Worm (Caenorhabditis elegans) whole organism, late embryonic: Measurements from ENCODE around the gene daf-31.

ENCODE experiments used
- C08G9.2 ChIP-seq: sonication (generic microtip); optimal IDR thresholded peaks from 2 replicates; lab custom pipeline; 2016; ENCODE audit warnings: mild to moderate bottlenecking, missing genetic modification characterization, moderate library complexity, missing compliant biosample characterization
- C38D4.7 ChIP-seq: fragments of 200-800 bp; sonication (Bioruptor generic); optimal IDR thresholded peaks from 2 replicates; lab custom pipeline; 2018; ENCODE audit warnings: mild to moderate bottlenecking, missing genetic modification characterization, moderate library complexity, missing compliant biosample characterization
- K09A11.1 ChIP-seq: sonication (generic microtip); optimal IDR thresholded peaks from 2 replicates; lab custom pipeline; 2017; ENCODE audit warnings: antibody characterized with exemption, mild to moderate bottlenecking, missing genetic modification characterization, missing compliant biosample characterization; ENCODE audit not compliant: insufficient read depth
- Y22D7AL.16 ChIP-seq: sonication (generic microtip); optimal IDR thresholded peaks from 2 replicates; lab custom pipeline; 2016; ENCODE audit warnings: missing genetic modification characterization, missing compliant biosample characterization
- ama-1 ChIP-seq: fragments of 150-350 bp; optimal IDR thresholded peaks from 2 replicates; lab custom pipeline; 2014
- ceh-2 ChIP-seq: sonication (generic microtip); optimal IDR thresholded peaks from 2 replicates; lab custom pipeline; 2016; ENCODE audit warnings: missing genotype, missing genetic modification characterization, missing compliant biosample characterization
- ceh-22 ChIP-seq: sonication (generic microtip); optimal IDR thresholded peaks from 2 replicates; lab custom pipeline; 2017; ENCODE audit warnings: missing biosample characterization, missing genetic modification characterization
- ceh-24 ChIP-seq: sonication (generic microtip); optimal IDR thresholded peaks from 2 replicates; lab custom pipeline; 2016; ENCODE audit warnings: mild to moderate bottlenecking, missing genetic modification characterization, missing compliant biosample characterization
- ceh-30 ChIP-seq: fragments of 150-350 bp; optimal IDR thresholded peaks from 2 replicates; lab custom pipeline; 2014; ENCODE audit warnings: missing biosample characterization, missing genetic modification characterization
- ceh-31 ChIP-seq: sonication (generic microtip); optimal IDR thresholded peaks from 2 replicates; lab custom pipeline; 2016; ENCODE audit warnings: missing genetic modification characterization, missing compliant biosample characterization
- ceh-48 ChIP-seq: sonication (generic microtip); optimal IDR thresholded peaks from 2 replicates; lab custom pipeline; 2016; ENCODE audit warnings: missing genetic modification characterization, inconsistent platforms, missing compliant biosample characterization
- ceh-9 ChIP-seq: sonication (generic microtip); optimal IDR thresholded peaks from 2 replicates; lab custom pipeline; 2016; ENCODE audit warnings: mild to moderate bottlenecking, missing genetic modification characterization, inconsistent platforms, missing compliant biosample characterization
- che-1 ChIP-seq: sonication (generic microtip); optimal IDR thresholded peaks from 2 replicates; lab custom pipeline; 2016; ENCODE audit warnings: mild to moderate bottlenecking, missing genetic modification characterization, missing compliant biosample characterization
- dve-1 ChIP-seq: sonication (generic microtip); optimal IDR thresholded peaks from 2 replicates; lab custom pipeline; 2017; ENCODE audit warnings: antibody characterized with exemption, mild to moderate bottlenecking, missing genetic modification characterization, missing compliant biosample characterization
- ets-4 ChIP-seq: sonication (generic microtip); optimal IDR thresholded peaks from 2 replicates; lab custom pipeline; 2016; ENCODE audit warnings: missing genetic modification characterization, missing compliant biosample characterization
- eyg-1 ChIP-seq: sonication (generic microtip); optimal IDR thresholded peaks from 2 replicates; lab custom pipeline; 2016; ENCODE audit warnings: missing genotype, missing genetic modification characterization, missing compliant biosample characterization
- fax-1 ChIP-seq: sonication (generic microtip); optimal IDR thresholded peaks from 2 replicates; lab custom pipeline; 2016; ENCODE audit warnings: missing genotype, missing genetic modification characterization, missing compliant biosample characterization
- gmeb-2 ChIP-seq: sonication (generic microtip); optimal IDR thresholded peaks from 2 replicates; lab custom pipeline; 2016; ENCODE audit warnings: missing genetic modification characterization, inconsistent platforms, missing compliant biosample characterization
- hlh-15 ChIP-seq: sonication (generic microtip); optimal IDR thresholded peaks from 2 replicates; lab custom pipeline; 2016; ENCODE audit warnings: missing genetic modification characterization, missing compliant biosample characterization
- hlh-30 ChIP-seq: sonication (generic microtip); optimal IDR thresholded peaks from 2 replicates; lab custom pipeline; 2017; ENCODE audit warnings: antibody characterized with exemption, missing genetic modification characterization, missing compliant biosample characterization; ENCODE audit not compliant: insufficient read depth
- hlh-6 ChIP-seq: sonication (generic microtip); optimal IDR thresholded peaks from 2 replicates; lab custom pipeline; 2016; ENCODE audit warnings: missing genotype, missing genetic modification characterization, missing compliant biosample characterization
- lim-6 ChIP-seq: sonication (generic microtip); optimal IDR thresholded peaks from 2 replicates; lab custom pipeline; 2016; ENCODE audit warnings: missing genetic modification characterization, missing compliant biosample characterization
- nhr-232 ChIP-seq: sonication (generic microtip); optimal IDR thresholded peaks from 2 replicates; lab custom pipeline; 2016; ENCODE audit warnings: missing genetic modification characterization, missing compliant biosample characterization
- npax-4 ChIP-seq: sonication (generic microtip); optimal IDR thresholded peaks from 2 replicates; lab custom pipeline; 2016; ENCODE audit warnings: missing genetic modification characterization, missing compliant biosample characterization
- odd-2 ChIP-seq: sonication (generic microtip); optimal IDR thresholded peaks from 2 replicates; lab custom pipeline; 2017; ENCODE audit warnings: antibody characterized with exemption, mild to moderate bottlenecking, missing genetic modification characterization, missing compliant biosample characterization
- pag-3 ChIP-seq: sonication (generic microtip); optimal IDR thresholded peaks from 2 replicates; lab custom pipeline; 2016; ENCODE audit warnings: missing compliant biosample characterization, missing genetic modification characterization, borderline replicate concordance
- pat-9 ChIP-seq: fragments of 200-800 bp; sonication (Bioruptor generic); optimal IDR thresholded peaks from 2 replicates; lab custom pipeline; 2018; ENCODE audit warnings: mild to moderate bottlenecking, missing genetic modification characterization, moderate library complexity, missing compliant biosample characterization
- pax-1 ChIP-seq: fragments of 150-350 bp; optimal IDR thresholded peaks from 2 replicates; lab custom pipeline; 2014; ENCODE audit warnings: missing biosample characterization, missing genetic modification characterization
- pha-4 ChIP-seq: fragments of 150-350 bp; optimal IDR thresholded peaks from 2 replicates; lab custom pipeline; 2018; ENCODE audit warnings: missing biosample characterization, missing genetic modification reagents, missing genetic modification characterization
- pqm-1 ChIP-seq: sonication (generic microtip); optimal IDR thresholded peaks from 2 replicates; lab custom pipeline; 2016; ENCODE audit warnings: missing genetic modification characterization, missing compliant biosample characterization
- pros-1 ChIP-seq: fragments of 150-350 bp; optimal IDR thresholded peaks from 2 replicates; lab custom pipeline; 2014; ENCODE audit warnings: missing biosample characterization, missing genetic modification reagents, missing genetic modification characterization
- sox-2 ChIP-seq: fragments of 200-800 bp; sonication (Bioruptor generic); IDR thresholded peaks from 2 replicates; pipeline ENCODE4 v1.3.6; 2022; ENCODE audit warnings: missing genetic modification reagents, missing genetic modification characterization, missing compliant biosample characterization
- unc-3 ChIP-seq, 2 experiments: fragments of 200-800 bp in 1 of 2; sonication (Bioruptor generic) in 1 of 2; sonication (generic microtip) in 1 of 2; conservative IDR thresholded peaks in 1 of 2; optimal IDR thresholded peaks in 1 of 2; 2 replicates each; pipeline versions ENCODE4 v1.3.6 to Lab custom; 2016 to 2022; ENCODE audit warnings: missing compliant biosample characterization in 2 of 2, missing genetic modification characterization in 2 of 2, missing genetic modification reagents in 1 of 2
- unc-42 ChIP-seq: sonication (generic microtip); optimal IDR thresholded peaks from 2 replicates; lab custom pipeline; 2016; ENCODE audit warnings: missing genotype, missing genetic modification characterization, missing compliant biosample characterization
- unc-86 ChIP-seq: sonication (generic microtip); optimal IDR thresholded peaks from 2 replicates; lab custom pipeline; 2016; ENCODE audit warnings: missing genetic modification characterization, missing compliant biosample characterization
- zip-5 ChIP-seq: sonication (generic microtip); optimal IDR thresholded peaks from 2 replicates; lab custom pipeline; 2016; ENCODE audit warnings: missing genetic modification characterization, missing compliant biosample characterization

Gene daf-31

ce11 chrIV:8301925-8302324 is 11.9 kb downstream of the daf-31 start:
- TF ChIP-seq unc-42 = no peak
- TF ChIP-seq ceh-24 (tag; lab: Kevin White, UChicago) = no peak
- TF ChIP-seq ceh-9 (tag; lab: Kevin White, UChicago) = no peak
- no peak for TF ChIP-seq pqm-1 (tag; lab: Kevin White, UChicago)
- TF ChIP-seq lim-6 (tag; lab: Kevin White, UChicago) = no peak
- TF ChIP-seq gmeb-2 (tag; lab: Kevin White, UChicago) = no peak
- TF ChIP-seq nhr-232 (tag; lab: Kevin White, UChicago) = no peak
- no peak for TF ChIP-seq hlh-6 (tag; lab: Kevin White, UChicago)
- TF ChIP-seq fax-1 = no peak
- no peak for TF ChIP-seq C08G9.2 (tag; lab: Kevin White, UChicago)
- TF ChIP-seq eyg-1 = no peak
- TF ChIP-seq unc-86 (tag; lab: Kevin White, UChicago) = no peak
- no peak for TF ChIP-seq pax-1 (tag; lab: Kevin White, UChicago)
- TF ChIP-seq sox-2 (GFP tag; lab: Robert Waterston, UW) = no peak

ce11 chrIV:8302648-8303161 is 12.6 kb downstream of the daf-31 start:
- TF ChIP-seq ceh-30 (tag; lab: Kevin White, UChicago) (no peak), unc-3 (GFP tag; conservative IDR thresholded peaks at IDR 0.05; lab: Robert Waterston, UW) (no peak), unc-3 (tag; optimal IDR thresholded peaks at IDR 0.05; lab: Kevin White, UChicago) (no peak), hlh-15 (tag; lab: Kevin White, UChicago) (no peak), nhr-232 (tag; lab: Kevin White, UChicago) (no peak), K09A11.1 (no peak), che-1 (tag; lab: Kevin White, UChicago) (no peak), pag-3 (tag; lab: Kevin White, UChicago) (no peak), ets-4 (no peak), ceh-31 (tag; lab: Kevin White, UChicago) (no peak), ceh-48 (tag; lab: Kevin White, UChicago) (no peak), zip-5 (tag; lab: Kevin White, UChicago) (no peak), Y22D7AL.16 (tag; lab: Kevin White, UChicago) (no peak), pha-4 (tag; lab: Kevin White, UChicago) (no peak), pat-9 (tag; lab: Kevin White, UChicago) (no peak)

- TF ChIP-seq ceh-24 (tag; lab: Kevin White, UChicago) (no peak), pat-9 (tag; lab: Kevin White, UChicago) (no peak), che-1 (tag; lab: Kevin White, UChicago) (no peak), pros-1 (tag; lab: Kevin White, UChicago) (no peak), C38D4.7 (GFP tag; lab: Kevin White, UChicago) (no peak), C08G9.2 (tag; lab: Kevin White, UChicago) (no peak)
These were observed 13.6 kb downstream of the daf-31 start, which contains the start of gene vha-5 for ce11 chrIV:8303668-8304067. Gene vha-5 (plus strand): TSS chrIV:8303968.

- TF ChIP-seq hlh-30 (tag; lab: Kevin White, UChicago) (no peak), ceh-31 (tag; lab: Kevin White, UChicago) (no peak), npax-4 (tag; lab: Kevin White, UChicago) (no peak), ceh-24 (tag; lab: Kevin White, UChicago) (no peak), ama-1 (lab: Kevin White, UChicago) (no peak), pax-1 (tag; lab: Kevin White, UChicago) (no peak), odd-2 (no peak), ceh-22 (no peak), ceh-2 (tag; lab: Kevin White, UChicago) (no peak), zip-5 (tag; lab: Kevin White, UChicago) (no peak), eyg-1 (no peak), dve-1 (tag; lab: Kevin White, UChicago) (no peak)
These were observed 17.3 kb downstream of the daf-31 start for ce11 chrIV:8307408-8307807.
